Worm (Caenorhabditis elegans) whole organism, L3 larva: ENCODE data around the gene math-28.

ENCODE experiments used
- ZK546.5 ChIP-seq: sonication (generic microtip); optimal IDR thresholded peaks from 2 replicates; lab custom pipeline; 2017; ENCODE audit warnings: missing biosample characterization, missing genetic modification characterization
- aly-2 ChIP-seq: fragments of 150-350 bp; optimal IDR thresholded peaks from 2 replicates; lab custom pipeline; 2014; ENCODE audit warnings: missing biosample characterization, missing genetic modification characterization
- ceh-28 ChIP-seq: fragments of 150-350 bp; optimal IDR thresholded peaks from 2 replicates; lab custom pipeline; 2014; ENCODE audit warnings: missing biosample characterization, missing genetic modification reagents, missing genetic modification characterization
- ceh-82 ChIP-seq: fragments of 150-350 bp; optimal IDR thresholded peaks from 2 replicates; lab custom pipeline; 2014; ENCODE audit warnings: missing biosample characterization, missing genetic modification characterization
- ceh-9 ChIP-seq: sonication (generic microtip); optimal IDR thresholded peaks from 2 replicates; lab custom pipeline; 2018; ENCODE audit warnings: missing biosample characterization, missing genetic modification characterization
- daf-12 ChIP-seq: fragments of 150-350 bp; optimal IDR thresholded peaks from 2 replicates; lab custom pipeline; 2014; ENCODE audit warnings: missing biosample characterization, missing genetic modification reagents, missing genetic modification characterization
- egl-5 ChIP-seq: fragments of 150-350 bp; optimal IDR thresholded peaks from 2 replicates; lab custom pipeline; 2017; ENCODE audit warnings: missing biosample characterization, missing genetic modification reagents, missing genetic modification characterization, inconsistent platforms
- elt-1 ChIP-seq: fragments of 150-350 bp; optimal IDR thresholded peaks from 2 replicates; lab custom pipeline; 2014; ENCODE audit warnings: missing biosample characterization, missing genetic modification characterization
- elt-2 ChIP-seq: sonication (generic microtip); optimal IDR thresholded peaks from 2 replicates; lab custom pipeline; 2016; ENCODE audit warnings: missing genetic modification reagents, mild to moderate bottlenecking, missing genetic modification characterization, missing compliant biosample characterization
- fkh-2 ChIP-seq: fragments of 150-350 bp; optimal IDR thresholded peaks from 2 replicates; lab custom pipeline; 2014; ENCODE audit warnings: missing biosample characterization, missing genetic modification reagents, missing genetic modification characterization
- fos-1 ChIP-seq: fragments of 150-350 bp; optimal IDR thresholded peaks from 2 replicates; lab custom pipeline; 2014; ENCODE audit warnings: missing biosample characterization, missing genetic modification characterization
- hmg-11 ChIP-seq: sonication (generic microtip); optimal IDR thresholded peaks from 2 replicates; lab custom pipeline; 2016; ENCODE audit warnings: missing genetic modification characterization, missing compliant biosample characterization
- jun-1 ChIP-seq: fragments of 150-350 bp; optimal IDR thresholded peaks from 2 replicates; lab custom pipeline; 2014; ENCODE audit warnings: missing biosample characterization, missing genetic modification reagents, missing genetic modification characterization
- lin-15B ChIP-seq: fragments of 150-350 bp; optimal IDR thresholded peaks from 2 replicates; lab custom pipeline; 2014; ENCODE audit warnings: missing biosample characterization, missing genetic modification characterization
- lin-39 ChIP-seq: fragments of 150-350 bp; optimal IDR thresholded peaks from 2 replicates; lab custom pipeline; 2018; ENCODE audit warnings: missing biosample characterization, missing genetic modification reagents, missing genetic modification characterization
- lsy-12 ChIP-seq: sonication (generic microtip); optimal IDR thresholded peaks from 2 replicates; lab custom pipeline; 2016; ENCODE audit warnings: mild to moderate bottlenecking, missing genetic modification characterization, missing compliant biosample characterization
- mml-1 ChIP-seq: fragments of 150-350 bp; sonication (generic microtip); optimal IDR thresholded peaks from 3 replicates; lab custom pipeline; 2014; ENCODE audit warnings: missing biosample characterization, missing genetic modification characterization
- nfya-1 ChIP-seq: sonication (generic microtip); optimal IDR thresholded peaks from 2 replicates; lab custom pipeline; 2017; ENCODE audit warnings: missing genetic modification characterization, mild to moderate bottlenecking, missing compliant biosample characterization, antibody characterized with exemption, moderate library complexity; ENCODE audit not compliant: insufficient read depth
- nhr-12 ChIP-seq: fragments of 150-350 bp; optimal IDR thresholded peaks from 2 replicates; lab custom pipeline; 2014; ENCODE audit warnings: missing biosample characterization, missing genetic modification characterization
- nhr-23 ChIP-seq: fragments of 150-350 bp; optimal IDR thresholded peaks from 2 replicates; lab custom pipeline; 2014; ENCODE audit warnings: missing biosample characterization, missing genetic modification reagents, missing genetic modification characterization
- nhr-237 ChIP-seq: fragments of 150-350 bp; optimal IDR thresholded peaks from 2 replicates; lab custom pipeline; 2014; ENCODE audit warnings: missing biosample characterization, missing genetic modification characterization
- nhr-25 ChIP-seq: sonication (generic microtip); optimal IDR thresholded peaks from 2 replicates; lab custom pipeline; 2017; ENCODE audit warnings: missing biosample characterization, missing genetic modification characterization
- nhr-28 ChIP-seq: fragments of 150-350 bp; optimal IDR thresholded peaks from 2 replicates; lab custom pipeline; 2014; ENCODE audit warnings: missing biosample characterization, missing genetic modification characterization
- nhr-43 ChIP-seq: sonication (generic microtip); optimal IDR thresholded peaks from 2 replicates; lab custom pipeline; 2016; ENCODE audit warnings: mild to moderate bottlenecking, missing genetic modification characterization, missing compliant biosample characterization; ENCODE audit not compliant: poor library complexity, severe bottlenecking
- nhr-67 ChIP-seq: fragments of 150-350 bp; optimal IDR thresholded peaks from 2 replicates; lab custom pipeline; 2014; ENCODE audit warnings: missing biosample characterization, missing genetic modification characterization
- nhr-76 ChIP-seq: fragments of 150-350 bp; sonication (generic microtip); optimal IDR thresholded peaks from 5 replicates; lab custom pipeline; 2014; ENCODE audit warnings: missing biosample characterization, missing genetic modification characterization
- nhr-77 ChIP-seq: fragments of 150-350 bp; optimal IDR thresholded peaks from 2 replicates; lab custom pipeline; 2014; ENCODE audit warnings: missing biosample characterization, missing genetic modification characterization
- pha-4 ChIP-seq: fragments of 150-350 bp; optimal IDR thresholded peaks from 2 replicates; lab custom pipeline; 2014; ENCODE audit warnings: missing biosample characterization, missing genetic modification reagents, missing genetic modification characterization
- pqm-1 ChIP-seq: fragments of 150-350 bp; optimal IDR thresholded peaks from 2 replicates; lab custom pipeline; 2017; ENCODE audit warnings: missing biosample characterization, missing genetic modification characterization, inconsistent platforms
- sea-2 ChIP-seq: fragments of 150-350 bp; sonication (generic microtip); optimal IDR thresholded peaks from 4 replicates; lab custom pipeline; 2014; ENCODE audit warnings: missing biosample characterization, missing genetic modification reagents, missing genetic modification characterization
- skn-1 ChIP-seq: fragments of 150-350 bp; optimal IDR thresholded peaks from 2 replicates; lab custom pipeline; 2014; ENCODE audit warnings: missing biosample characterization, missing genetic modification characterization
- snpc-4 ChIP-seq: fragments of 150-350 bp; optimal IDR thresholded peaks from 2 replicates; lab custom pipeline; 2014; ENCODE audit warnings: missing biosample characterization, missing genetic modification characterization
- tbx-2 ChIP-seq: sonication (generic microtip); optimal IDR thresholded peaks from 2 replicates; lab custom pipeline; 2016; ENCODE audit warnings: mild to moderate bottlenecking, missing genetic modification characterization, missing compliant biosample characterization
- unc-39 ChIP-seq: sonication (generic microtip); optimal IDR thresholded peaks from 4 replicates; lab custom pipeline; 2017; ENCODE audit warnings: missing biosample characterization, missing genetic modification characterization
- unc-62 ChIP-seq: fragments of 150-350 bp; sonication (generic microtip); optimal IDR thresholded peaks from 4 replicates; lab custom pipeline; 2014; ENCODE audit warnings: missing biosample characterization, missing genetic modification reagents, missing genetic modification characterization
- ztf-11 ChIP-seq: fragments of 150-350 bp; optimal IDR thresholded peaks from 2 replicates; lab custom pipeline; 2014; ENCODE audit warnings: missing biosample characterization, missing genetic modification characterization
- ztf-4 ChIP-seq: fragments of 150-350 bp; optimal IDR thresholded peaks from 2 replicates; lab custom pipeline; 2014; ENCODE audit warnings: missing biosample characterization, missing genetic modification characterization

math-28 gene

ce11 chrII:1736353-1736752 lies 26.8 kb upstream of the math-28 start, which contains the start of gene ceh-83:
Gene ceh-83, minus strand, starts transcription at chrII:1736533.
- TF ChIP-seq daf-12 (tag; lab: Kevin White, UChicago) (no peak), lin-39 (no peak), hmg-11 (tag; lab: Kevin White, UChicago) (no peak), mml-1 (tag; lab: Kevin White, UChicago) (no peak), ceh-9 (tag; lab: Kevin White, UChicago) (no peak), fkh-2 (no peak), egl-5 (tag; lab: Kevin White, UChicago) (no peak), tbx-2 (tag; lab: Kevin White, UChicago) (no peak), snpc-4 (no peak), nhr-43 (tag; lab: Kevin White, UChicago) (no peak), ztf-11 (tag; lab: Kevin White, UChicago) (no peak), nhr-237 (tag; lab: Kevin White, UChicago) (no peak), unc-39 (tag; lab: Kevin White, UChicago) (no peak), skn-1 (tag; lab: Kevin White, UChicago) (no peak), nhr-23 (no peak), nhr-77 (tag; lab: Kevin White, UChicago) (no peak)
- TF ChIP-seq, all 47 proteins: peak for 0

- TF ChIP-seq lin-39 (no peak), fkh-2 (no peak), skn-1 (tag; lab: Kevin White, UChicago) (no peak), ztf-4 (tag; lab: Kevin White, UChicago) (no peak), jun-1 (tag; lab: Kevin White, UChicago) (no peak), nhr-12 (tag; lab: Kevin White, UChicago) (no peak), nfya-1 (tag; lab: Kevin White, UChicago) (no peak), unc-39 (tag; lab: Kevin White, UChicago) (no peak)
- TF ChIP-seq, all 47 proteins: peak for 0
Observed at ce11 chrII:1738844-1739243, 24.3 kb upstream of the math-28 start, which contains the start of the genes irld-9 and irld-33. Gene irld-9, minus strand, starts transcription at chrII:1738944. Gene irld-33, plus strand, starts transcription at chrII:1739052.

ce11 chrII:1741248-1741647 lies 21.9 kb upstream of the math-28 start, which contains the start of gene K07G6.1:
Gene K07G6.1, plus strand, starts transcription at chrII:1741548.
- TF ChIP-seq fos-1 (tag; lab: Kevin White, UChicago) (no peak), ZK546.5 (tag; lab: Kevin White, UChicago) (no peak)

ce11 chrII:1742535-1742934 lies 20.6 kb upstream of the math-28 start, which contains the start of gene F36H5.12:
Gene F36H5.12, plus strand, starts transcription at chrII:1742835.
- no peak for TF ChIP-seq nhr-76
- TF ChIP-seq elt-2 (tag; lab: Kevin White, UChicago), result no peak
- TF ChIP-seq nfya-1 (tag; lab: Kevin White, UChicago), result no peak
- TF ChIP-seq pqm-1 (tag; lab: Kevin White, UChicago), result no peak
- no peak for TF ChIP-seq nhr-67 (tag; lab: Kevin White, UChicago)
- no peak for TF ChIP-seq lin-15B
- no peak for TF ChIP-seq ceh-28 (tag; lab: Kevin White, UChicago)
- no peak for TF ChIP-seq nhr-23
- no peak for TF ChIP-seq aly-2 (tag; lab: Kevin White, UChicago)
- no peak for TF ChIP-seq skn-1 (tag; lab: Kevin White, UChicago)
- TF ChIP-seq pha-4, result no peak
- TF ChIP-seq nhr-43 (tag; lab: Kevin White, UChicago), result no peak
- TF ChIP-seq elt-1 (tag; lab: Kevin White, UChicago), result no peak
- TF ChIP-seq mml-1 (tag; lab: Kevin White, UChicago), result no peak

ce11 chrII:1744183-1744582 lies 19.0 kb upstream of the math-28 start, which contains the start of gene clec-19:
Gene clec-19, plus strand, starts transcription at chrII:1744483.
- no peak for TF ChIP-seq ceh-9 (tag; lab: Kevin White, UChicago)
- TF ChIP-seq skn-1 (tag; lab: Kevin White, UChicago), result no peak
- no peak for TF ChIP-seq ZK546.5 (tag; lab: Kevin White, UChicago)
- no peak for TF ChIP-seq nhr-25 (tag; lab: Kevin White, UChicago)
- no peak for TF ChIP-seq lsy-12
- TF ChIP-seq nhr-28 (tag; lab: Kevin White, UChicago), result no peak
- no peak for TF ChIP-seq elt-1 (tag; lab: Kevin White, UChicago)
- no peak for TF ChIP-seq hmg-11 (tag; lab: Kevin White, UChicago)
- no peak for TF ChIP-seq elt-2 (tag; lab: Kevin White, UChicago)
- TF ChIP-seq unc-62, result no peak
- no peak for TF ChIP-seq tbx-2 (tag; lab: Kevin White, UChicago)
- TF ChIP-seq lin-15B, result no peak
- TF ChIP-seq pqm-1 (tag; lab: Kevin White, UChicago), result no peak
- no peak for TF ChIP-seq nhr-77 (tag; lab: Kevin White, UChicago)
- no peak for TF ChIP-seq ceh-82 (tag; lab: Kevin White, UChicago)
- TF ChIP-seq jun-1 (tag; lab: Kevin White, UChicago), result no peak
- no peak for TF ChIP-seq ztf-11 (tag; lab: Kevin White, UChicago)
- no peak for TF ChIP-seq nhr-12 (tag; lab: Kevin White, UChicago)
- TF ChIP-seq sea-2 (GFP tag; lab: Kevin White, UChicago), result no peak
- TF ChIP-seq, all 47 proteins: peak for 0
